Worm (Caenorhabditis elegans): ENCODE results near the gene aex-2.

DNA sequence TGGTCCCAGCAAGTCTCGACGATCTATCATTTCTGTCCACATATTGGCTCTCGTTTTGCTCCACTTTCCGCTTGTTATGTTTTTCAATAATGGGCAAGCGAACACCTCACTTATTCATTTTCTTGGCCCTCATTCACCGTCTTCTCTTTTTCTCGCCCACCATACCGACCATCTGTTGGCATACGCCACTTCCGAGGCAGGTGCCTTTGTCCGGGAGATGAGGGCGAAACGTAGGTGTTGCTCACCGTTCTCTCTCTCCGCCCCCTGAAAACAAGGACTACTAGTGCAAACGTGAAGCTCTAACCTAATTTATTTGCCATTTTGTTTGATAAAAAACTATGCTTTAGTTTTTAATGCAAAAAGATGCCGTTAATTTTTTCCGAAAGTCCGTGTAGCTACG, 44.7 kb upstream of the aex-2 start:
- TF ChIP-seq ztf-23 (GFP tag; IDR thresholded peaks at IDR 0.05) (no peak), cog-1 (tag; optimal IDR thresholded peaks at IDR 0.05) (no peak), tab-1 (GFP tag; IDR thresholded peaks at IDR 0.05) (no peak)

Measured in whole organism, midembryonic.